Worm (Caenorhabditis elegans): ENCODE results near the gene cyp-25A2.

ce11 chrIII:3821969-3822453 lies 13.0 kb upstream of the cyp-25A2 start, which contains the start of gene amx-1:
- TF ChIP-seq ama-1 (optimal IDR thresholded peaks at IDR 0.05) (no peak), hmg-4 (GFP tag; optimal IDR thresholded peaks at IDR 0.05) (no peak), ets-7 (tag; optimal IDR thresholded peaks at IDR 0.05) (no peak), F13C5.2 (tag; optimal IDR thresholded peaks at IDR 0.05) (no peak), ceh-13 (GFP tag; optimal IDR thresholded peaks at IDR 0.05) (no peak), flt-1 (GFP tag; IDR thresholded peaks at IDR 0.05) (no peak), sea-1 (GFP tag; conservative IDR thresholded peaks at IDR 0.05) (no peak)
